Fruit fly (Drosophila melanogaster) whole organism: ENCODE results near the gene CG11109.

ENCODE experiments used
- CG8478 ChIP-seq: fragments of >200 bp; optimal IDR thresholded peaks from 2 replicates; lab custom pipeline; 2018; ENCODE audit warnings: inconsistent platforms
- Dll ChIP-seq: fragments of >200 bp; optimal IDR thresholded peaks from 2 replicates; lab custom pipeline; 2017
- EcR ChIP-seq, 2 experiments: fragments of >200 bp; optimal IDR thresholded peaks; 2 replicates each; lab custom pipeline; 2017; ENCODE audit warnings: missing biosample characterization in 2 of 2, missing genetic modification characterization in 2 of 2, missing genetic modification reagents in 2 of 2
- pan ChIP-seq: fragments of >200 bp; optimal IDR thresholded peaks from 2 replicates; lab custom pipeline; 2017
- psq ChIP-seq: fragments of >200 bp; optimal IDR thresholded peaks from 2 replicates; lab custom pipeline; 2017
- usp ChIP-seq: fragments of >200 bp; optimal IDR thresholded peaks from 2 replicates; lab custom pipeline; 2017; ENCODE audit warnings: missing biosample characterization, missing genetic modification characterization, mixed read lengths

The CG11109 gene

dm6 chr3L:22871845-22872361 lies at the start of gene CG11109, which contains the start of gene Arf1:
Gene CG11109, plus strand, starts transcription at chr3L:22872200.
Gene Arf1, minus strand, starts transcription at chr3L:22872231.
- TF ChIP-seq Dll (lab: Kevin White, UChicago), result no peak
- TF ChIP-seq usp (GFP tag; lab: Kevin White, UChicago), result no peak
- TF ChIP-seq pan (lab: Kevin White, UChicago), result no peak
- TF ChIP-seq psq, result no peak
- TF ChIP-seq EcR (GFP tag; optimal IDR thresholded peaks at IDR 0.05; lab: Kevin White, UChicago), result no peak

- TF ChIP-seq EcR (GFP tag; optimal IDR thresholded peaks at IDR 0.05; lab: Kevin White, UChicago) (peak in 1 of 2 experiments; percentile 24), pan (lab: Kevin White, UChicago) (no peak), CG8478 (lab: Kevin White, UChicago) (no peak), Dll (lab: Kevin White, UChicago) (peak; percentile 85)
Measured at dm6 chr3L:22822544-22823175, 49.3 kb upstream of the CG11109 start.

DNA sequence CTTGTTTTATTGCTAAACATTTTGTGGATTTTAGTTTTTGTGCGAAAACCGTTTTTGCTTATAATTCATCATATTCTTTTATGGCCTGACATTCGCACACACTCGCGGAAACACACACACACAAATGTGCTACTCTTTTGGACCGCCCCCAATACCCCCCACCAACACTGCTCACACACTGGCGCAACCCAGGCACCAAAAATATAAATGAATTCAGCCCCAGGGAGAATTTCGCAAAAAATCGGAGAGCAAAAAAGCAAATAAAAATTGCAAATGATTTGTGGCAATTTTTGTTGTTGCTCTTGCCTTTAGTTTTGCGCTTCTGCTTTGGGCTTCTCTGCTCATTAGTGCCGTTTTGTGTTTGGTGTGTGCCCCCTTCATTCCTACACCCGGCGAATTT lies 48.8 kb upstream of the CG11109 start:
- TF ChIP-seq usp (GFP tag; lab: Kevin White, UChicago) (no peak), Dll (lab: Kevin White, UChicago) (no peak), CG8478 (lab: Kevin White, UChicago) (no peak), psq (no peak), pan (lab: Kevin White, UChicago) (no peak), EcR (GFP tag; optimal IDR thresholded peaks at IDR 0.05; lab: Kevin White, UChicago) (no peak)

DNA sequence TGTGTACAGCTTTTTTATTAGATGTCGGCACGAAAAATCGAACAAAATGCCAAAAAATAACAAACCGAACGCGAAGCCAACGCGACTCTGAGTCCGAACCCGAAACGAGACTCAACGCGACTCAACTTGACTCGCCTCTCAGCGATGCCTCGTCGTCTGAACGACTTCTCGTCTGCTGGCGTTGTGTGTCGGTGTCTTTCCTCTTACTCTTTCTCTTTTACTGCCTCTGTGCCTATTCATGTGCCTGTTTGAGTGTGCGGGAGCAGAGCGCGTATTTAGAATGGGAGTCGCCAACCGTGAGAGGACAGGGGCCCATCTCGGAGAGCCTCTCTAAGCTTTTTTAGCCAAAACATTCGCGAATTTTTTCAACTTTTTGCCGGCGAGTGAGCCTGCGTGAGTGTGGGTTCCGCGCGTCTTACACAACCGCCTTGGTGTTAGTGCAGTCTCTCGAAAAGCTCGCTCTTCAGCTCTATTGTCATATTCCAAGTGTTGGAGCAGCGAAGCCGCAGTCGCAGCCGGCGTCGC lies 47.3 kb upstream of the CG11109 start:
- TF ChIP-seq Dll (lab: Kevin White, UChicago), result peak; percentile 98
- no peak for TF ChIP-seq usp (GFP tag; lab: Kevin White, UChicago)
- no peak for TF ChIP-seq EcR (GFP tag; optimal IDR thresholded peaks at IDR 0.05; lab: Kevin White, UChicago)
- no peak for TF ChIP-seq psq

DNA sequence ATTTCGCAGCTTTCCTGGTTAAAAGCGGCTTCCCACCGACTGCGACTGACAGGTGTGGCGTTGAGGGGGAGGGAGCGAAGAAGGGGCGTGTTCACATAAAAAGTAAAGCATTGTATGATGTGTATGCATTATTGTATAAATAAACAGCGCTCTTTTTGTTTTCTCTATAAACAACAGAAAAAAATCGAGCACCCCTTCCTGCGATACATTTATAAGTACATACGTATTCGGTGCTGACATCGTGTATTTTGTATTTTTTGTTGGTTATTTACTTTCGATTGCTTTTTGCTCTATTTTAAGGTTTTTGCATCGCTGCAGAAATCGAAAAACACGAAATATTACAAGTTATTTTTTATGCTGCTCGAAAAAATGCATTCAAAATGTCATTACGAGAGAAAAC lies 45.8 kb upstream of the CG11109 start:
- no peak for TF ChIP-seq Dll (lab: Kevin White, UChicago)
- no peak for TF ChIP-seq EcR (GFP tag; optimal IDR thresholded peaks at IDR 0.05; lab: Kevin White, UChicago)
- no peak for TF ChIP-seq CG8478 (lab: Kevin White, UChicago)

DNA sequence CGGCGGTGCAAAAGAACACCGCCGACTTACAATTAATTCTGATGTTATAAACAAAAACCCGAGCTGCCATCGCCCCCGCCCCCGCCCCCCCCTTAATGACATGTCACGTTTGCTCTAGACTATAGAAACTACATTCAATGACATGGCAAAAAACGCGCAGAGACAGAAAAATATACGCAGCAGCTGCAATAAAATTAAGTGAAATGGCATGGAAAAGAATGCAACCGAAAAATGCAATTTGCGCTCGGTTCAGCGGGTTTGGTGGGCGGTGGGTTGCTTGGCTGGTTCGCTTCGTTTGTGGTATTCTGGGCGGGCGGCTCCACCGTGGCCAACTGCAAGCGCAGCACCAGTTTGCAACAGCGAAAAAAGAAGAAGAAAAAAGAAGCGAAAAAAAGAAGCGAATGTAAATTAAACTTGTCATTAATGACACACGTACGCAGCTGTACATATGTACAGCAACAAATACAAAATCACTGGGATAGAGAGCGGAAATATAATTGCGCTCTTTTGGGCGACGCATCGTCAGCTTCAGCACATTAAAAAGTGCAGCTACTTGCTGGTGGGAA lies 41.8 kb upstream of the CG11109 start:
- TF ChIP-seq usp (GFP tag; lab: Kevin White, UChicago) (no peak), pan (lab: Kevin White, UChicago) (no peak), psq (no peak), CG8478 (lab: Kevin White, UChicago) (no peak), EcR (GFP tag; optimal IDR thresholded peaks at IDR 0.05; lab: Kevin White, UChicago) (no peak), Dll (lab: Kevin White, UChicago) (no peak)

DNA sequence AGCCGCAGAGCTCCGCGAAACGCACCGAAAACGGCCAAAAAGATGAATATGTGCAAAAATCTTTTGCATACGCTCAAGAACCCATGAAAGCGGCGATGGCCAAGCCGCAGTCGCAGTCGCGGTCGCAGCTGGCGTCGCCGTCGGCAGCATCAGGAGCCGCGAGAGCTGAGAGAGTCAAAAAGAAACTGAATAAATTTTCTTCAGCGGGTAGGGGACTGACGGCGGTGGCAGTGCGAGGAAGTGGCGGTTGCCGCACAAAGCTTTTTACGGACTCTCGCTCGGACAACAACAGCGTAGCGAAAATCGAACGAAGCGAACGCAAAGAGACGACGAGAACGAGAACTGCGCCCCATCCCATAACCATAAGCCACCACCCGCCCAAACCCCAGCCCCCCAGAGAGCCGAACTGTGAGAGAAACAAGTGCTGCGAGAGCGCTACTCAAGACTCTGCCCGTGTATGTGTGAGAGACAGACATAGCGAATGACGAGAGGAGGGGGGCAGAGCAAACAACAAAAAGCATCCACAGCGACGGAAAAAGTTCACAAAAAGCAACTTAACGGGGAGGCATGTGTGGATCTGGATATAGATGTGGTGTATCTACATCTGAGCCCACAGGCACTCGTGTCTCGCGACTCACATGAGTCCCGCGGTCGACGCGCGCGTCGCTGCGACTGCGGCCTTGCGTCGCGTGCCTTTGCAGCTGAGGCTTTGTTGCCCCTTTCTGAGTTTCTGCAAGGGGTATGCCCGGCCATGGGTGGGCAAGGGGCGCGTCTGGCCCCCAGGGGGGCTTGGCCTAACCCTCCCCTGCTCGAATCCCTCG lies 36.6 kb upstream of the CG11109 start, which contains the start of gene jim:
jim (minus strand) TSS at position 51 of the 821 bp plus-strand sequence.
- TF ChIP-seq psq (no peak), usp (GFP tag; lab: Kevin White, UChicago) (no peak), CG8478 (lab: Kevin White, UChicago) (no peak), Dll (lab: Kevin White, UChicago) (peak; percentile 99), EcR (GFP tag; optimal IDR thresholded peaks at IDR 0.05; lab: Kevin White, UChicago) (peak in 1 of 2 experiments; percentile 43), pan (lab: Kevin White, UChicago) (no peak)

- TF ChIP-seq EcR (GFP tag; optimal IDR thresholded peaks at IDR 0.05; lab: Kevin White, UChicago), result no peak
- TF ChIP-seq usp (GFP tag; lab: Kevin White, UChicago), result no peak
- no peak for TF ChIP-seq CG8478 (lab: Kevin White, UChicago)
- TF ChIP-seq pan (lab: Kevin White, UChicago), result no peak
- no peak for TF ChIP-seq Dll (lab: Kevin White, UChicago)
- no peak for TF ChIP-seq psq
Measured at dm6 chr3L:22836768-22837167, 35.2 kb upstream of the CG11109 start, which contains the start of the genes CG11226 and CG45428. Gene CG11226, plus strand, starts transcription at chr3L:22837068. Gene CG45428, minus strand, starts transcription at chr3L:22837070.

- TF ChIP-seq EcR (GFP tag; optimal IDR thresholded peaks at IDR 0.05; lab: Kevin White, UChicago) (peak in 1 of 2 experiments; percentile 34), usp (GFP tag; lab: Kevin White, UChicago) (no peak)
Measured at dm6 chr3L:22837651-22838614, 34.1 kb upstream of the CG11109 start.

DNA sequence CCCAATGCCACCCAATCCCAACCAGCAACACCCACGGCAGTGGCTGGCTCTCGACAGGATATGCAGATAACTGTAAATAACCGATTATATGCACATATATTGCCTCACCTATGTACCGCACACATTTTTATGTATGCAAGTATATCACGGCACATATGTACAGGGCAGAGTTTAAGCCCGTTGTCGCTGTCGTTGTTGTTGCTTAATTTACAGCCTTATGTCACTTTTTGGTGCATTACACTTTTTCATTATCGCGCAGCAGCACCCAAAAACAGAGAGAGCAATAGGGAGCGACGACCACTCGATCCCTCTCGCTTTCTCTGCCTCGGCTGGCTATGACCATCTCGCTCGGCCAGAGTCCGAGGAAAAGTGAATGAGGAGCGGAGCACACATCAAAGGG lies 32.8 kb upstream of the CG11109 start:
- TF ChIP-seq CG8478 (lab: Kevin White, UChicago) (no peak), pan (lab: Kevin White, UChicago) (no peak), psq (no peak), usp (GFP tag; lab: Kevin White, UChicago) (no peak), Dll (lab: Kevin White, UChicago) (no peak), EcR (GFP tag; optimal IDR thresholded peaks at IDR 0.05; lab: Kevin White, UChicago) (no peak)
